Worm (Caenorhabditis elegans) whole organism, L2 larva: ENCODE results near the gene ZK353.3.

Experiments
- C34F6.9 ChIP-seq: fragments of 150-350 bp; optimal IDR thresholded peaks from 2 replicates; lab custom pipeline; 2014; ENCODE audit warnings: missing biosample characterization, missing genetic modification characterization
- F13H6.1 ChIP-seq: sonication (generic microtip); optimal IDR thresholded peaks from 2 replicates; lab custom pipeline; 2016; ENCODE audit warnings: missing genetic modification characterization, missing compliant biosample characterization
- R02D3.7 ChIP-seq: fragments of 150-350 bp; optimal IDR thresholded peaks from 2 replicates; lab custom pipeline; 2014; ENCODE audit warnings: missing biosample characterization, missing genetic modification characterization
- Y55F3AM.14 ChIP-seq: fragments of 200-800 bp; sonication (Bioruptor generic); optimal IDR thresholded peaks from 2 replicates; lab custom pipeline; 2018; ENCODE audit warnings: mild to moderate bottlenecking, missing genetic modification characterization, missing compliant biosample characterization
- ZK546.5 ChIP-seq: sonication (generic microtip); optimal IDR thresholded peaks from 2 replicates; lab custom pipeline; 2017; ENCODE audit warnings: missing biosample characterization, missing genetic modification characterization
- aly-2 ChIP-seq: fragments of 150-350 bp; optimal IDR thresholded peaks from 2 replicates; lab custom pipeline; 2014; ENCODE audit warnings: missing biosample characterization, missing genetic modification characterization
- blmp-1 ChIP-seq: sonication (generic microtip); optimal IDR thresholded peaks from 2 replicates; lab custom pipeline; 2017; ENCODE audit warnings: missing genetic modification characterization, mild to moderate bottlenecking, missing compliant biosample characterization, antibody characterized with exemption, moderate library complexity; ENCODE audit not compliant: insufficient read depth
- ceh-16 ChIP-seq: fragments of 150-350 bp; optimal IDR thresholded peaks from 2 replicates; lab custom pipeline; 2014; ENCODE audit warnings: missing biosample characterization, missing genetic modification characterization
- ceh-82 ChIP-seq: fragments of 150-350 bp; optimal IDR thresholded peaks from 2 replicates; lab custom pipeline; 2014; ENCODE audit warnings: missing biosample characterization, missing genetic modification characterization
- crh-2 ChIP-seq: sonication (generic microtip); optimal IDR thresholded peaks from 2 replicates; lab custom pipeline; 2017; ENCODE audit warnings: missing biosample characterization, missing genetic modification characterization
- elt-1 ChIP-seq: fragments of 150-350 bp; optimal IDR thresholded peaks from 2 replicates; lab custom pipeline; 2014; ENCODE audit warnings: missing biosample characterization, missing genetic modification characterization
- fos-1 ChIP-seq: fragments of 150-350 bp; optimal IDR thresholded peaks from 2 replicates; lab custom pipeline; 2014; ENCODE audit warnings: missing biosample characterization, missing genetic modification characterization
- gmeb-1 ChIP-seq: fragments of 150-350 bp; optimal IDR thresholded peaks from 2 replicates; lab custom pipeline; 2014; ENCODE audit warnings: missing biosample characterization, missing genetic modification characterization
- lin-11 ChIP-seq: fragments of 150-350 bp; sonication (generic microtip); optimal IDR thresholded peaks from 2 replicates; lab custom pipeline; 2014; ENCODE audit warnings: missing biosample characterization, missing genetic modification characterization, inconsistent platforms, mixed read lengths
- lin-13 ChIP-seq: fragments of 150-350 bp; optimal IDR thresholded peaks from 2 replicates; lab custom pipeline; 2014; ENCODE audit warnings: missing biosample characterization, missing genetic modification reagents, missing genetic modification characterization
- lin-39 ChIP-seq: fragments of 150-350 bp; optimal IDR thresholded peaks from 2 replicates; lab custom pipeline; 2014; ENCODE audit warnings: missing biosample characterization, missing genetic modification reagents, missing genetic modification characterization
- lsy-2 ChIP-seq, 2 experiments: fragments of 150-350 bp in 1 of 2; sonication (generic microtip) in 1 of 2; optimal IDR thresholded peaks; 2 replicates each; lab custom pipeline; 2014 to 2017; ENCODE audit warnings: missing biosample characterization in 2 of 2, missing genetic modification characterization in 2 of 2
- mab-5 ChIP-seq: fragments of 150-350 bp; optimal IDR thresholded peaks from 2 replicates; lab custom pipeline; 2014; ENCODE audit warnings: missing biosample characterization, missing genetic modification characterization
- mdl-1 ChIP-seq, 2 experiments: fragments of 150-350 bp in 1 of 2; sonication (generic microtip) in 1 of 2; optimal IDR thresholded peaks; 2 replicates each; lab custom pipeline; 2017; ENCODE audit warnings: missing biosample characterization in 2 of 2, missing genetic modification characterization in 2 of 2
- nhr-10 ChIP-seq: sonication (generic microtip); optimal IDR thresholded peaks from 2 replicates; lab custom pipeline; 2017; ENCODE audit warnings: missing biosample characterization, missing genetic modification characterization
- nhr-11 ChIP-seq: fragments of 150-350 bp; optimal IDR thresholded peaks from 2 replicates; lab custom pipeline; 2014; ENCODE audit warnings: missing biosample characterization, missing genetic modification characterization
- nhr-21 ChIP-seq: fragments of 150-350 bp; optimal IDR thresholded peaks from 2 replicates; lab custom pipeline; 2014; ENCODE audit warnings: missing biosample characterization, missing genetic modification characterization
- nhr-237 ChIP-seq: fragments of 150-350 bp; optimal IDR thresholded peaks from 2 replicates; lab custom pipeline; 2014; ENCODE audit warnings: missing biosample characterization, missing genetic modification characterization
- nhr-6 ChIP-seq: fragments of 150-350 bp; optimal IDR thresholded peaks from 2 replicates; lab custom pipeline; 2014; ENCODE audit warnings: missing biosample characterization, missing genetic modification characterization
- nhr-77 ChIP-seq: fragments of 150-350 bp; optimal IDR thresholded peaks from 2 replicates; lab custom pipeline; 2014; ENCODE audit warnings: missing biosample characterization, missing genetic modification characterization
- peb-1 ChIP-seq: fragments of 150-350 bp; optimal IDR thresholded peaks from 2 replicates; lab custom pipeline; 2014; ENCODE audit warnings: missing biosample characterization, missing genetic modification characterization
- skn-1 ChIP-seq: sonication (generic microtip); optimal IDR thresholded peaks from 2 replicates; lab custom pipeline; 2017; ENCODE audit warnings: missing biosample characterization, missing genetic modification characterization
- unc-39 ChIP-seq: fragments of 150-350 bp; optimal IDR thresholded peaks from 2 replicates; lab custom pipeline; 2014; ENCODE audit warnings: missing biosample characterization, missing genetic modification characterization
- unc-55 ChIP-seq: fragments of 150-350 bp; sonication (generic microtip); optimal IDR thresholded peaks from 3 replicates; lab custom pipeline; 2014; ENCODE audit warnings: missing biosample characterization, missing genetic modification reagents, missing genetic modification characterization
- unc-62 ChIP-seq: fragments of 150-350 bp; optimal IDR thresholded peaks from 2 replicates; lab custom pipeline; 2014; ENCODE audit warnings: missing biosample characterization, missing genetic modification reagents, missing genetic modification characterization
- zag-1 ChIP-seq: fragments of 150-350 bp; optimal IDR thresholded peaks from 2 replicates; lab custom pipeline; 2014; ENCODE audit warnings: missing biosample characterization, missing genetic modification characterization
- ztf-4 ChIP-seq: fragments of 150-350 bp; optimal IDR thresholded peaks from 2 replicates; lab custom pipeline; 2014; ENCODE audit warnings: missing biosample characterization, missing genetic modification characterization

The ZK353.3 gene

ce11 chrIII:8370846-8371257 lies 24.9 kb upstream of the ZK353.3 start (continued):
- no peak for TF ChIP-seq peb-1 (tag; lab: Kevin White, UChicago)

DNA sequence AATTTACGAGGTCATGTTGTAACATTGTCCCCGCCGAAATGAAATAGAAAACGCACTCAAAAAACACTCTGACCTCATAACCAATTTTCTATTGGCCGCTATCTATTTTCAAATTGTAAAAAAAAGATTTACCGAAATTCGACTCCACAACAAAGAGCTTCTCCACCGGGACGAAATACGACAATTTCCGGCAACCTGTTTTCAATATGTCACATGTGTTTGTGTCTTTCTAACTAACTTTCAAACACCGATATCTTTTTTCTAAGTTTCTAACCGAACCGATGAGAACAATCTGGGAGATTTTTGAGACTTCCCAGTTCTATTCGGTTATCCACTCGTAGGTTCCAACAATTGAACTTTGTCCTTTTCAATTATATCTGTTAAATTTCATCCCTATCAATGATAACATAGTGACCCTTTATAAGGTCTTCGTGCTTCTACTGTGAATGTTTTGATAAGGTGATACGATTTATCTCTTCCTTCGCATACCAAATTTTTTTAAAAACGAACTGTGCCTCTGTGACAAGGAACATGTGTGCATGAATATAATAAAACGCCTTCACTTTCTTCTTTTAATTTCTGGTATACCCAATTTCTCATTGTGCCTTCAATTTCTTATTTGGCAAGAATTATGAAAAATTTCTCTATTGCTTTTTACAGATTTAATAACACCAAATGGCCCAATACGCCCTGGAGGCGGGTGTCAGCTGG lies 24.0 kb upstream of the ZK353.3 start, which contains the start of gene lmbr-1:
TSS of gene lmbr-1 (plus strand) at position 661 of the 711 bp plus-strand sequence.
- TF ChIP-seq nhr-11 (tag; lab: Kevin White, UChicago) = no peak
- TF ChIP-seq nhr-21 = no peak
- TF ChIP-seq R02D3.7 (tag; lab: Kevin White, UChicago) = no peak
- TF ChIP-seq unc-39 (tag; lab: Kevin White, UChicago) = no peak
- no peak for TF ChIP-seq aly-2 (tag; lab: Kevin White, UChicago)
- no peak for TF ChIP-seq lin-11 (tag; lab: Kevin White, UChicago)
- no peak for TF ChIP-seq gmeb-1 (tag; lab: Kevin White, UChicago)
- no peak for TF ChIP-seq crh-2 (tag; lab: Kevin White, UChicago)
- TF ChIP-seq ZK546.5 (tag; lab: Kevin White, UChicago) = no peak
- no peak for TF ChIP-seq ztf-4 (tag; lab: Kevin White, UChicago)
- TF ChIP-seq mdl-1 (tag; optimal IDR thresholded peaks at IDR 0.05; lab: Kevin White, UChicago) = no peak
- TF ChIP-seq lsy-2 (tag; optimal IDR thresholded peaks at IDR 0.05; lab: Kevin White, UChicago) = no peak
- no peak for TF ChIP-seq lin-39 (tag; lab: Kevin White, UChicago)
- TF ChIP-seq ceh-82 (tag; lab: Kevin White, UChicago) = no peak
- no peak for TF ChIP-seq peb-1 (tag; lab: Kevin White, UChicago)
- no peak for TF ChIP-seq lin-13 (GFP tag; lab: Kevin White, UChicago)

ce11 chrIII:8375000-8375399 lies 20.8 kb upstream of the ZK353.3 start, which contains the start of gene met-2:
TSS of gene met-2 (plus strand) at chrIII:8375300.
- TF ChIP-seq Y55F3AM.14 (GFP tag; lab: Kevin White, UChicago) = no peak
- no peak for TF ChIP-seq nhr-11 (tag; lab: Kevin White, UChicago)
- TF ChIP-seq nhr-6 (tag; lab: Kevin White, UChicago) = no peak

ce11 chrIII:8380645-8381044 lies 15.1 kb upstream of the ZK353.3 start, which contains the start of gene R05D3.12:
TSS of gene R05D3.12 (plus strand) at chrIII:8380945.
- no peak for TF ChIP-seq mab-5 (tag; lab: Kevin White, UChicago)
- no peak for TF ChIP-seq nhr-77 (tag; lab: Kevin White, UChicago)
- TF ChIP-seq unc-62 (GFP tag; lab: Kevin White, UChicago) = no peak
- no peak for TF ChIP-seq C34F6.9 (tag; lab: Kevin White, UChicago)
- no peak for TF ChIP-seq elt-1
- TF ChIP-seq lin-11 (tag; lab: Kevin White, UChicago) = no peak
- no peak for TF ChIP-seq R02D3.7 (tag; lab: Kevin White, UChicago)
- TF ChIP-seq nhr-21 = no peak
- TF ChIP-seq lin-13 (GFP tag; lab: Kevin White, UChicago) = no peak
- TF ChIP-seq blmp-1 (tag; lab: Kevin White, UChicago) = no peak
- TF ChIP-seq unc-39 (tag; lab: Kevin White, UChicago) = no peak
- no peak for TF ChIP-seq fos-1 (tag; lab: Kevin White, UChicago)
- TF ChIP-seq nhr-11 (tag; lab: Kevin White, UChicago) = no peak
- TF ChIP-seq F13H6.1 (tag; lab: Kevin White, UChicago) = no peak
- no peak for TF ChIP-seq crh-2 (tag; lab: Kevin White, UChicago)
- no peak for TF ChIP-seq nhr-10 (tag; lab: Kevin White, UChicago)
- no peak for TF ChIP-seq skn-1
- TF ChIP-seq zag-1 (tag; lab: Kevin White, UChicago) = no peak
- TF ChIP-seq, all 48 proteins: peak for 0

DNA sequence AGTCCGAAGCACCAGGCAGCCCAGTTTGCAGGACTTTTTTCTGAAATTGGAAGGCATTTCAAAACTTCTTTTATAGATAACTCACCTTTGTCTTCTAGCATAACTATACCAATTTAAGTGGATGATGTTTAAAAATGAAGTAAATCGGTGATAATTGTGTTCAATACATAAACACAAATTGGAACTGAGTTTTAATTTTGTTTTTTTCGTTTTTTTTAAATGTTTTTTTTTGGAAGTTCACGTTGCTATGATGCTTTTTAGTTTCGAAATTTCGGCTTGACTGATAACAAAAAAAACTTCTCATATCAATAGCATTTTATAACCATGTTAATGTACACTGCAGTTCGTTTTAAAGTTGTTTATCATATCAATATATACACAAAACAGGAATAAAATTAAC lies 6.2 kb upstream of the ZK353.3 start, which contains the start of gene ZK353.4:
TSS of gene ZK353.4 (minus strand) at position 101 of the 400 bp plus-strand sequence.
- TF ChIP-seq ceh-16 (tag; lab: Kevin White, UChicago) = no peak
- no peak for TF ChIP-seq nhr-237 (tag; lab: Kevin White, UChicago)
- TF ChIP-seq ZK546.5 (tag; lab: Kevin White, UChicago) = no peak
- TF ChIP-seq unc-55 = no peak
- no peak for TF ChIP-seq C34F6.9 (tag; lab: Kevin White, UChicago)
- no peak for TF ChIP-seq fos-1 (tag; lab: Kevin White, UChicago)
- TF ChIP-seq, all 48 proteins: peak for 0
